Fruit fly (Drosophila melanogaster): ENCODE data around the gene Rbp1.
A peak's percentile ranks its signal among the peaks of the same experiment; 100 is the strongest.

DNA sequence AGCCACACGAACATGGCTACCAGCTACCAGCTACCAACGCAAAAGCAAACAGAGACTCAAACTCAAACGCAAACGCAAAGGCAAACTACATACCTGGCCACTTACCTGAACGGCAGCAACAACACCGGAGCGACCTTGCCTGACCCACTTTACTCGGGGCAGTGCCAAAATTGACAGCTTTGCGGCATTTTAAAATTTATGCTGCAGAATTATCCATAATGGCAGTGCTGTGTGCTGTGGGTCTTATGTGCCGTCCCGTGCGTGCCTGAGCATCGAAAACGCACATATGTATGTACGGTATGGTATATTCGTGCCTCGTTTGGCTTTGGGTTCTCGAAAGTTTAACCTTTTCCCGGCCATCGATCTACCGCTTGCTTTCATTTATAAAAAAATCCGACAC lies 44.5 kb downstream of the Rbp1 start:
- no peak for TF ChIP-seq CG8319 (GFP tag; optimal IDR thresholded peaks at IDR 0.05)
- no peak for TF ChIP-seq Hr39 (GFP tag; optimal IDR thresholded peaks at IDR 0.05)
- TF ChIP-seq salr (GFP tag; optimal IDR thresholded peaks at IDR 0.05), result no peak
- no peak for TF ChIP-seq Sox15 (GFP tag; optimal IDR thresholded peaks at IDR 0.05)
- TF ChIP-seq Lpt (GFP tag; optimal IDR thresholded peaks at IDR 0.05), result no peak
- TF ChIP-seq CG6808 (GFP tag; optimal IDR thresholded peaks at IDR 0.05), result no peak
- TF ChIP-seq eg (GFP tag; IDR thresholded peaks at IDR 0.05), result no peak
- TF ChIP-seq Ets96B (tag; optimal IDR thresholded peaks at IDR 0.05), result no peak
- TF ChIP-seq Eip78C (GFP tag), result peak; percentile 24
- TF ChIP-seq Hr38 (GFP tag; optimal IDR thresholded peaks at IDR 0.05), result no peak
- no peak for TF ChIP-seq CG8632 (GFP tag; optimal IDR thresholded peaks at IDR 0.05)
- TF ChIP-seq spab (GFP tag; optimal IDR thresholded peaks at IDR 0.05), result no peak
- TF ChIP-seq CG6163 (GFP tag; IDR thresholded peaks at IDR 0.05), result no peak

Measured in whole organism, prepupa.